Worm (Caenorhabditis elegans) whole organism, L1 larva: ENCODE data around the gene sox-3.

Experiments
- egl-27 ChIP-seq, 2 experiments: fragments of 150-350 bp in 1 of 2; sonication (generic microtip); optimal IDR thresholded peaks; 3 replicates each; lab custom pipeline; 2017 to 2018; ENCODE audit warnings: missing biosample characterization in 2 of 2, missing genetic modification characterization in 2 of 2, missing genetic modification reagents in 2 of 2
- grh-1 ChIP-seq: fragments of 200-800 bp; sonication (Bioruptor generic); IDR thresholded peaks from 2 replicates; pipeline ENCODE4 v1.3.6; 2022; ENCODE audit warnings: missing genetic modification reagents, missing genetic modification characterization, missing compliant biosample characterization
- unc-62 ChIP-seq: fragments of 150-350 bp; optimal IDR thresholded peaks from 2 replicates; lab custom pipeline; 2014; ENCODE audit warnings: missing biosample characterization, missing genetic modification reagents, missing genetic modification characterization

DNA sequence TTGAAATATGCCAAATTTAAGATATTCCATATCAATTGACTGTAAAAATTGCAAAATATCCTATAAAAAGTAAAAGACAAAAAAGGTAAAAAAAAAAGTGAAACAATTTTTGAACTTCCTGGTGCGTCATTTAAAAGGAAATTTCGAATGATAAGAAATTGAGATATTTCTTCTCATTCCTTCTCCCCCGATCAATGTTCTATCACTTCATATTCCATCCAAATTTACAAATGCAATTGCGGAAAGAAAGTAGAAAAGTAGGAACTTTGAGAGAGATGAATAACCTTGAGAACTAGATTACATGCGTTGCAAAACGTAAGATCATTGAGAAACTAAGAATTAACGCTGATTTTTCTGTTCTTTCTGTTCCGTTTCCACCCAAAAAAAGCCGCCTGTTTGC is 16.8 kb upstream of the sox-3 start:
- TF ChIP-seq egl-27 (tag; optimal IDR thresholded peaks at IDR 0.05; lab: Kevin White, UChicago), result no peak
- TF ChIP-seq grh-1 (GFP tag; lab: Robert Waterston, UW), result no peak
- no peak for TF ChIP-seq unc-62 (GFP tag; lab: Kevin White, UChicago)
